Fruit fly (Drosophila melanogaster): Measurements from ENCODE around the gene Dhpr.

DNA sequence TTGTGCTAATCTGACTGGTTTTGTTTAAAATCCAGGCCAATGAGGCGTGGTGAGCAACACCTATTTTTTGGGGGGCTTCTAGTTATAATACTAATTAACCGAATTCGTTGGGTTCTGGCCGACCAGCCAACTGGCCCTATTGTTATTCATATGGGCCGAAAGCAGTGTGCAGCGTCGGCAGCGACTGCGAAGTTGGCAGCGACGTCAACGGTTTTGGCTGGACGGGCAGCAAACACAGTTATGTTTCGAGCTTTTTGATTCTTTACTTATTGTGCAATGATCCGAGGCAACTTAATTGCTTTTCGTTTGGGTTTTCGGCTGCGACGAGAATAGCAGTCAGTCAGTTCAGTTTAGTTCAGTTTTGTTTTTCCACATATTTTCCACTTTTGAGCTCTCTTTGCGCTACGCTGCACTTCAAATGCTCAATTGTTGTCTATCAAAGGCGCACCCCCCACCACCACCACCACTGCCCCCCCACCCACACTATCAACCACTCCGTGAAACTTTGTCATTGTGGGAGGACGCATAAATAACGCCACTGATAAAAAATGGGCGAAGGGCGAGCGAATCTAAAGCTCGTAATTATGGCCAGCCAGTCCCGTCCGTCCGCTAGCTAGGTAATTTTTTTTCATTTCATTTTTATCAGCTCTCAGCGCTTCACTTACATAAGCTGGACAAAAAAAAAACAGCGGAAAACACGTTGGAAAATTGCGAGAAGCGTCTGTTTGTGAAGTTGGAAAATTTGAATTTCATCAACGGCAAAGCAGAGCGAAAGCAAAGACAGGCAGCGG lies 8.1 kb upstream of the Dhpr start:
- TF ChIP-seq CG34406 (GFP tag; optimal IDR thresholded peaks at IDR 0.05) (no peak), Blimp-1 (GFP tag; optimal IDR thresholded peaks at IDR 0.05) (no peak)
